Fruit fly (Drosophila melanogaster): ENCODE data around the gene CG17270.

- TF ChIP-seq Lpt (GFP tag; optimal IDR thresholded peaks at IDR 0.05) (no peak), CG16779 (tag; optimal IDR thresholded peaks at IDR 0.05) (no peak), CG3032 (tag; optimal IDR thresholded peaks at IDR 0.05) (peak; percentile 40), spab (GFP tag; optimal IDR thresholded peaks at IDR 0.05) (peak; percentile 36), Ets96B (tag; optimal IDR thresholded peaks at IDR 0.05) (peak; percentile 47), CG11762 (GFP tag; optimal IDR thresholded peaks at IDR 0.05; ENCODE audit: insufficient read depth) (no peak), CG7368 (GFP tag; optimal IDR thresholded peaks at IDR 0.05) (peak; percentile 63), fd85E (GFP tag; optimal IDR thresholded peaks at IDR 0.05) (no peak), net (GFP tag; optimal IDR thresholded peaks at IDR 0.05) (peak; percentile 6), CG4318 (GFP tag; optimal IDR thresholded peaks at IDR 0.05) (no peak), Sox15 (GFP tag; optimal IDR thresholded peaks at IDR 0.05) (no peak), Sox14 (GFP tag; optimal IDR thresholded peaks at IDR 0.05) (peak; percentile 29), Gug (GFP tag; IDR thresholded peaks at IDR 0.05) (no peak), topi (GFP tag; optimal IDR thresholded peaks at IDR 0.05) (no peak)
These were observed 45.6 kb downstream of the CG17270 start for dm6 chr3R:20773174-20773573.
